Worm (Caenorhabditis elegans): Measurements from ENCODE around the gene M01E10.3.
A peak's percentile ranks its signal among the peaks of the same experiment; 100 is the strongest.

M01E10.3 gene

ce11 chrIII:2032327-2033093, 21.5 kb downstream of the M01E10.3 start:
- TF ChIP-seq ztf-1 (GFP tag; conservative IDR thresholded peaks at IDR 0.05) (0 out of 2 replicates have a peak, but pooled peaks have one; percentile 19), lin-13 (GFP tag; optimal IDR thresholded peaks at IDR 0.05) (peak; percentile 18), F13H6.1 (tag; optimal IDR thresholded peaks at IDR 0.05) (peak; percentile 16), nhr-11 (tag; optimal IDR thresholded peaks at IDR 0.05) (no peak), elt-1 (tag; optimal IDR thresholded peaks at IDR 0.05) (no peak), crh-2 (tag; optimal IDR thresholded peaks at IDR 0.05) (peak; percentile 17), nhr-77 (tag; optimal IDR thresholded peaks at IDR 0.05) (no peak), nhr-129 (tag; optimal IDR thresholded peaks at IDR 0.05) (peak; percentile 44)

- no peak for TF ChIP-seq unc-55 (GFP tag; optimal IDR thresholded peaks at IDR 0.05)
- no peak for TF ChIP-seq nhr-129 (tag; optimal IDR thresholded peaks at IDR 0.05)
- no peak for TF ChIP-seq nhr-237 (tag; optimal IDR thresholded peaks at IDR 0.05)
- no peak for TF ChIP-seq Y55F3AM.14 (GFP tag; optimal IDR thresholded peaks at IDR 0.05)
- no peak for TF ChIP-seq aly-2 (tag; optimal IDR thresholded peaks at IDR 0.05)
- TF ChIP-seq gmeb-1 (tag; optimal IDR thresholded peaks at IDR 0.05): no peak
- no peak for TF ChIP-seq ceh-82 (tag; optimal IDR thresholded peaks at IDR 0.05)
- no peak for TF ChIP-seq nhr-10 (tag; optimal IDR thresholded peaks at IDR 0.05)
- TF ChIP-seq nhr-6 (tag; optimal IDR thresholded peaks at IDR 0.05): no peak
- TF ChIP-seq skn-1 (tag; optimal IDR thresholded peaks at IDR 0.05): no peak
- no peak for TF ChIP-seq zag-1 (tag; optimal IDR thresholded peaks at IDR 0.05)
- TF ChIP-seq ztf-4 (tag; optimal IDR thresholded peaks at IDR 0.05): no peak
- no peak for TF ChIP-seq F13H6.1 (tag; optimal IDR thresholded peaks at IDR 0.05)
- TF ChIP-seq blmp-1 (tag; optimal IDR thresholded peaks at IDR 0.05; ENCODE audit: insufficient read depth): no peak
- no peak for TF ChIP-seq crh-2 (tag; optimal IDR thresholded peaks at IDR 0.05)
These were observed 22.2 kb downstream of the M01E10.3 start for ce11 chrIII:2031746-2032145.

DNA sequence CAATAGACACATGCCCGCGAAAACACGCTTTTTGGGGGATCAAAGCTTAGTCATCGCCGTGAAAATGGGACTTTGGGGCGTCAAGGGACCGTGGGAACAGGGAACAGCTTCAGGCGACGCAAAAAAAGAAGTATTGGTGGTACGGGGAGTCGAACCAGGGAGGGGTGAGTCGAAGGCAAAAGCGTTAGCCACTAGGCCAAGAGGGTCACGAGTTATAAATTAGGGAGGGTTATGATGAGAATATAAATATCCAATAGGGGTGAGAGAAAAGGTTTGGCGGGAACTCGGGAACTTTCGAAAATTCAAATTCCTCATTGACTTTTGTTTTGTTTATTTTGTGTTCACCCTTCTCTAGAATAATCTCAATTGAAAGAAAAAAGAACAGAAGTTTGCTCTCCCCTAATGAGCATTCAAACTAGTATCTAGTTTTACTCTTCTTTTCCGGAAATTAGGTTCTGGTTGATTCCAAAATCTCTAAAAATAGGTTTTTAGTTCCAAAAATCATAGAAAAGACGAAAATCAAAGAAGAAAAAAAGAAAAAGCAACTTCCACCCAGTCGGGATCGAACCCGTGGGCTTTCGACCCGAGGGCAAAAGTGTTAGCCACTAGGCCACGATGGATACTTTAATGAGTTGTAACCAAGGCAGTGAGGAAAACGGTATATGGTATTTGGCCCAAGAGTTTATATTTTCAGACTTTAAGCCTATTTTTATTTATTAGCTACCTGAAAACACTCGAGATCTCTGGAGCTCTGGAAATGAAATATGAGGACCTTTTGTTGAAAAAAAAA, 23.0 kb downstream of the M01E10.3 start:
- TF ChIP-seq ztf-1 (GFP tag; conservative IDR thresholded peaks at IDR 0.05) (no peak), lin-11 (tag; optimal IDR thresholded peaks at IDR 0.05) (no peak), sma-9 (GFP tag; optimal IDR thresholded peaks at IDR 0.05) (no peak), sma-9 (tag; optimal IDR thresholded peaks at IDR 0.05) (no peak), unc-39 (tag; optimal IDR thresholded peaks at IDR 0.05) (no peak)

DNA sequence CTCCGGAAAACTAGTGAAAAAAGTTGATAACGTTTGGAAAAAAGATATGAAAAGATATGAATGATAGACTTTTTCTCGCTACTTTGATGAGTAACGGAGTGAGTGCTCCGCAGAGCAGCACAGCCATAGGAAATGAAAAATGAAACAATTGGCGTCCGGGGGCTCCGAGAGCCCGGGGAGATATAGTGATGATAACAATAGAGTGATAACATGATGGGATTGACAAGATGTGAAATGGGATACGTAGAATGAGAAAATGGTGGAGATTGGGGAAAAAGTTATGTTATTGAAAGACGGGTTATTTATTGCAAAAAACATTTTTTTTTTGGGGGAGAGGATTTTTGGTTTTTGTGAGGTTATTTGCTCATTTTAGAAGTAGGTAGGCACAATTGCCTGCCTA, 26.5 kb downstream of the M01E10.3 start:
- TF ChIP-seq gmeb-1 (tag; optimal IDR thresholded peaks at IDR 0.05) (no peak), F13H6.1 (tag; optimal IDR thresholded peaks at IDR 0.05) (peak; percentile 12), lsy-2 (tag; optimal IDR thresholded peaks at IDR 0.05) (peak in 1 of 2 experiments; percentile 15)

DNA sequence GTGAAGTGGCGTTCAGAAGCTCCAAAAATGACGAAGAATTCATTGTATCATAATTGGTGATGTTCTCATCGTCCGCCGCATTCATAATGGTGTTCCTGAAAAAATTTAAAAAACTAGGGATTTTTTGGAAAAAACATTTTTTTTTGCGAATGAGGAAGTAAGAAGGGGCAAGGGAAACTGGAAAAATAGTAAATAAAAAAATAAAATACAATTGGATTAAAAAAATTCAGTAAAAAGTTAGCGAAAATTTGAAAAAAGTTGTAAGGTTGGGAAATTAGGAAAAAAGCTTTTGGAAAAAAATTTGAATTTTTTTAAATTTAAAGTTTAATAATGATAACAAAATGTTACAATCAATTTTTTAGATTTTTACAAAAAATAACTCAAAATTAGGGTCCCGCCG, 32.5 kb downstream of the M01E10.3 start, which contains the start of gene ckr-2:
TSS of gene ckr-2 (minus strand) at position 101 of the 400 bp plus-strand sequence.
- TF ChIP-seq gmeb-1 (tag; optimal IDR thresholded peaks at IDR 0.05): no peak
- no peak for TF ChIP-seq ztf-1 (GFP tag; conservative IDR thresholded peaks at IDR 0.05)
- no peak for TF ChIP-seq nhr-11 (tag; optimal IDR thresholded peaks at IDR 0.05)
- no peak for TF ChIP-seq peb-1 (tag; optimal IDR thresholded peaks at IDR 0.05)
- no peak for TF ChIP-seq ZK546.5 (tag; optimal IDR thresholded peaks at IDR 0.05)

ce11 chrIII:2015494-2015893, 38.5 kb downstream of the M01E10.3 start:
- no peak for TF ChIP-seq ZK546.5 (tag; optimal IDR thresholded peaks at IDR 0.05)
- no peak for TF ChIP-seq skn-1 (tag; optimal IDR thresholded peaks at IDR 0.05)
- TF ChIP-seq R02D3.7 (tag; optimal IDR thresholded peaks at IDR 0.05): no peak
- TF ChIP-seq egl-27 (tag; optimal IDR thresholded peaks at IDR 0.05): no peak
- no peak for TF ChIP-seq unc-39 (tag; optimal IDR thresholded peaks at IDR 0.05)
- TF ChIP-seq ztf-4 (tag; optimal IDR thresholded peaks at IDR 0.05): no peak
